Fruit fly (Drosophila melanogaster): ENCODE measurements around the gene CG5561.

DNA sequence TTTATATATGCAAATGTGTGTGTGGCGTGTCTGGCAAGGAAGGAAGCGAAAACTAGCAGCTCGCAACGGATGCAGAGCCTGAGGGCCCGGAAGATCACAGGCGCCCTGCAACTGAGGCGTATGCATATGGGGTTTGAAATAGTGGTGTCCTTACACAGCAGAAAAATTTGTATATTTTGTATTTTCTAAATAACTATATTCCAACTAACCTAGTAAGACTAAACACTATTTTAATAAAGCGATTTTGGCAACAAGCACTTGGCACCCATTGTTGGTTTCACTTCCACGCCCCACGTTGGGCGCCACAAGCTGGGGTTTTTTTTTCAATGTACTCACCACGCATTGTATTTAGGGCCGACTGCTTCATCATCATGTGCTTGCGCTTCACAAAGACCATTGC lies 32.6 kb upstream of the CG5561 start:
- TF ChIP-seq jim (GFP tag; optimal IDR thresholded peaks at IDR 0.05) (no peak), brk (GFP tag; optimal IDR thresholded peaks at IDR 0.05) (no peak), Myc (optimal IDR thresholded peaks at IDR 0.05) (no peak), dmrt93B (GFP tag; optimal IDR thresholded peaks at IDR 0.05) (no peak), ey (GFP tag; optimal IDR thresholded peaks at IDR 0.05) (no peak), dsf (GFP tag; optimal IDR thresholded peaks at IDR 0.05; ENCODE audit: borderline replicate concordance) (no peak), Dif (GFP tag; optimal IDR thresholded peaks at IDR 0.05; ENCODE audit: partially characterized antibody) (no peak), psq (GFP tag; optimal IDR thresholded peaks at IDR 0.05) (no peak), pan (optimal IDR thresholded peaks at IDR 0.05) (no peak), Vsx2 (GFP tag; optimal IDR thresholded peaks at IDR 0.05; ENCODE audit: partially characterized antibody) (no peak)

All from whole organism, wandering third instar larva.